Worm (Caenorhabditis elegans): ENCODE data around the gene F45E4.5.

ce11 chrIV:7605413-7605812 is 23.4 kb downstream of the F45E4.5 start:
- no peak for TF ChIP-seq D2030.7 (GFP tag; IDR thresholded peaks at IDR 0.05)
- no peak for TF ChIP-seq nfya-1 (tag; optimal IDR thresholded peaks at IDR 0.05; ENCODE audit: borderline replicate concordance, insufficient read depth)
- TF ChIP-seq Y67H2A.10 (GFP tag; conservative IDR thresholded peaks at IDR 0.05) = no peak
- no peak for TF ChIP-seq ceh-79 (tag; optimal IDR thresholded peaks at IDR 0.05)
- TF ChIP-seq ztf-25 (GFP tag; IDR thresholded peaks at IDR 0.05) = no peak
- TF ChIP-seq xnd-1 (tag; optimal IDR thresholded peaks at IDR 0.05) = no peak
- TF ChIP-seq ama-1 (optimal IDR thresholded peaks at IDR 0.05) = no peak
- no peak for TF ChIP-seq ama-1 (GFP tag; optimal IDR thresholded peaks at IDR 0.05)
- no peak for TF ChIP-seq pha-4 (tag; optimal IDR thresholded peaks at IDR 0.05)
- TF ChIP-seq hmg-1.2 (GFP tag; IDR thresholded peaks at IDR 0.05) = no peak
- TF ChIP-seq unc-62 (GFP tag; optimal IDR thresholded peaks at IDR 0.05) = no peak
- TF ChIP-seq ztf-18 (tag; optimal IDR thresholded peaks at IDR 0.05) = no peak
- no peak for TF ChIP-seq hmg-20 (GFP tag; IDR thresholded peaks at IDR 0.05)
